Worm (Caenorhabditis elegans) whole organism, L4 larva: Measurements from ENCODE around the gene W01C8.5.
A peak's percentile ranks its signal among the peaks of the same experiment; 100 is the strongest.

ENCODE experiments used
- F10B5.3 ChIP-seq: sonication (generic microtip); optimal IDR thresholded peaks from 2 replicates; lab custom pipeline; 2016; ENCODE audit warnings: mild to moderate bottlenecking, missing genetic modification characterization, missing compliant biosample characterization
- F26F4.8 ChIP-seq: fragments of 200-800 bp; sonication (Bioruptor generic); conservative IDR thresholded peaks from 2 replicates; pipeline ENCODE4 v1.3.6; 2022; ENCODE audit warnings: missing genetic modification characterization, missing compliant biosample characterization
- F44E2.7 ChIP-seq: fragments of 200-800 bp; sonication (Bioruptor generic); IDR thresholded peaks from 2 replicates; pipeline ENCODE4 v2.1.2; 2022; ENCODE audit warnings: missing genetic modification characterization, missing compliant biosample characterization
- R02D3.7 ChIP-seq: fragments of 150-350 bp; sonication (generic microtip); optimal IDR thresholded peaks from 3 replicates; lab custom pipeline; 2014; ENCODE audit warnings: missing biosample characterization, missing genetic modification characterization
- T20F7.1 ChIP-seq: fragments of 200-800 bp; sonication (Bioruptor generic); optimal IDR thresholded peaks from 2 replicates; lab custom pipeline; 2018; ENCODE audit warnings: mild to moderate bottlenecking, missing genetic modification characterization, missing compliant biosample characterization
- Y48G9A.11 ChIP-seq: fragments of 200-800 bp; sonication (Bioruptor generic); IDR thresholded peaks from 2 replicates; pipeline ENCODE4 v1.3.6; 2022; ENCODE audit warnings: missing genetic modification reagents, missing genetic modification characterization, missing compliant biosample characterization
- Y5F2A.4 ChIP-seq: fragments of 200-800 bp; sonication (Bioruptor generic); optimal IDR thresholded peaks from 2 replicates; lab custom pipeline; 2018; ENCODE audit warnings: mild to moderate bottlenecking, missing genetic modification characterization, missing compliant biosample characterization
- Y75B8A.6 ChIP-seq: fragments of 200-800 bp; sonication (Bioruptor generic); IDR thresholded peaks from 2 replicates; pipeline ENCODE4 v1.3.6; 2022; ENCODE audit warnings: missing genetic modification reagents, missing genetic modification characterization, missing compliant biosample characterization
- aha-1 ChIP-seq: fragments of 150-350 bp; peaks from one replicate; lab custom pipeline; 2014; ENCODE audit warnings: missing biosample characterization, missing genetic modification characterization
- arid-1 ChIP-seq: fragments of 200-800 bp; sonication (Bioruptor generic); conservative IDR thresholded peaks from 2 replicates; pipeline ENCODE4 v1.3.6; 2022; ENCODE audit warnings: missing genetic modification reagents, missing genetic modification characterization, missing compliant biosample characterization
- attf-4 ChIP-seq: sonication (generic microtip); optimal IDR thresholded peaks from 3 replicates; lab custom pipeline; 2017; ENCODE audit warnings: missing biosample characterization, missing genetic modification characterization
- ceh-20 ChIP-seq: fragments of 200-800 bp; sonication (Bioruptor generic); IDR thresholded peaks from 2 replicates; pipeline ENCODE4 v1.3.6; 2022; ENCODE audit warnings: missing genetic modification reagents, missing genetic modification characterization, missing compliant biosample characterization
- ceh-32 ChIP-seq: sonication (generic microtip); optimal IDR thresholded peaks from 2 replicates; lab custom pipeline; 2016; ENCODE audit warnings: mild to moderate bottlenecking, missing genetic modification characterization, missing compliant biosample characterization; ENCODE audit not compliant: poor library complexity
- ceh-44 ChIP-seq: fragments of 200-800 bp; sonication (Bioruptor generic); IDR thresholded peaks from 2 replicates; pipeline ENCODE4 v1.3.6; 2022; ENCODE audit warnings: missing genetic modification reagents, missing genetic modification characterization, missing compliant biosample characterization
- ceh-82 ChIP-seq: sonication (generic microtip); optimal IDR thresholded peaks from 2 replicates; lab custom pipeline; 2017; ENCODE audit warnings: missing biosample characterization, missing genetic modification characterization
- ces-1 ChIP-seq: fragments of 150-350 bp; sonication (generic microtip); optimal IDR thresholded peaks from 4 replicates; lab custom pipeline; 2014; ENCODE audit warnings: missing biosample characterization, missing genetic modification reagents, missing genetic modification characterization
- dmd-6 ChIP-seq: fragments of 200-800 bp; sonication (Bioruptor generic); IDR thresholded peaks from 2 replicates; pipeline ENCODE4 v1.3.6; 2022; ENCODE audit warnings: missing genetic modification reagents, missing genetic modification characterization, missing compliant biosample characterization
- dmd-9 ChIP-seq: fragments of 200-800 bp; sonication (Bioruptor generic); IDR thresholded peaks from 2 replicates; pipeline ENCODE4 v1.3.6; 2022; ENCODE audit warnings: missing genetic modification reagents, missing genetic modification characterization, missing compliant biosample characterization
- dve-1 ChIP-seq: sonication (generic microtip); optimal IDR thresholded peaks from 2 replicates; lab custom pipeline; 2017; ENCODE audit warnings: antibody characterized with exemption, mild to moderate bottlenecking, missing genetic modification characterization, missing compliant biosample characterization; ENCODE audit not compliant: insufficient read depth
- fkh-10 ChIP-seq: fragments of 150-350 bp; optimal IDR thresholded peaks from 2 replicates; lab custom pipeline; 2014; ENCODE audit warnings: missing biosample characterization, missing genetic modification reagents, missing genetic modification characterization
- fos-1 ChIP-seq: fragments of 150-350 bp; optimal IDR thresholded peaks from 2 replicates; lab custom pipeline; 2014; ENCODE audit warnings: missing biosample characterization, missing genetic modification characterization
- hif-1 ChIP-seq, 2 experiments: sonication (generic microtip); optimal IDR thresholded peaks; 2 replicates each; lab custom pipeline; 2016 to 2017; ENCODE audit warnings: missing compliant biosample characterization in 2 of 2, missing genetic modification characterization in 2 of 2, missing genetic modification reagents in 2 of 2, missing genotype in 2 of 2, mild to moderate bottlenecking in 1 of 2
- hlh-11 ChIP-seq: fragments of 200-800 bp; sonication (Bioruptor generic); optimal IDR thresholded peaks from 2 replicates; lab custom pipeline; 2018; ENCODE audit warnings: mild to moderate bottlenecking, missing genetic modification characterization, missing compliant biosample characterization
- hmg-1.1 ChIP-seq: fragments of 200-800 bp; sonication (Bioruptor generic); IDR thresholded peaks from 2 replicates; pipeline ENCODE4 v1.3.6; 2022; ENCODE audit warnings: missing genetic modification reagents, missing genetic modification characterization, missing compliant biosample characterization
- jun-1 ChIP-seq: fragments of 150-350 bp; optimal IDR thresholded peaks from 2 replicates; lab custom pipeline; 2014; ENCODE audit warnings: missing biosample characterization, missing genetic modification reagents, missing genetic modification characterization
- lim-7 ChIP-seq: fragments of 200-800 bp; sonication (Bioruptor generic); IDR thresholded peaks from 2 replicates; pipeline ENCODE4 v1.3.6; 2022; ENCODE audit warnings: missing genetic modification characterization, missing compliant biosample characterization
- lin-13 ChIP-seq: fragments of 150-350 bp; optimal IDR thresholded peaks from 2 replicates; lab custom pipeline; 2014; ENCODE audit warnings: missing biosample characterization, missing genetic modification reagents, missing genetic modification characterization
- lin-15B ChIP-seq: fragments of 150-350 bp; sonication (generic microtip); optimal IDR thresholded peaks from 3 replicates; lab custom pipeline; 2014; ENCODE audit warnings: missing biosample characterization, missing genetic modification characterization
- lin-29 ChIP-seq: fragments of 200-800 bp; sonication (Bioruptor generic); IDR thresholded peaks from 2 replicates; pipeline ENCODE4 v1.3.6; 2022; ENCODE audit warnings: missing genetic modification reagents, missing genetic modification characterization, missing compliant biosample characterization
- lir-3 ChIP-seq: sonication (generic microtip); optimal IDR thresholded peaks from 2 replicates; lab custom pipeline; 2016; ENCODE audit warnings: mild to moderate bottlenecking, missing genetic modification characterization, missing compliant biosample characterization
- lsy-2 ChIP-seq, 2 experiments: fragments of 150-350 bp in 1 of 2; sonication (generic microtip) in 1 of 2; optimal IDR thresholded peaks; 2 replicates each; lab custom pipeline; 2014 to 2017; ENCODE audit warnings: missing biosample characterization in 2 of 2, missing genetic modification characterization in 2 of 2
- madf-9 ChIP-seq: fragments of 200-800 bp; sonication (Bioruptor generic); conservative IDR thresholded peaks from 2 replicates; pipeline ENCODE4 v1.3.6; 2022; ENCODE audit warnings: missing genetic modification reagents, missing genetic modification characterization, missing compliant biosample characterization
- mdl-1 ChIP-seq, 2 experiments: fragments of 150-350 bp in 1 of 2; sonication (generic microtip) in 1 of 2; optimal IDR thresholded peaks; 2 replicates each; lab custom pipeline; 2014 to 2017; ENCODE audit warnings: missing biosample characterization in 2 of 2, missing genetic modification characterization in 2 of 2
- mdt-29 ChIP-seq: fragments of 200-800 bp; sonication (Bioruptor generic); IDR thresholded peaks from 2 replicates; pipeline ENCODE4 v1.3.6; 2022; ENCODE audit warnings: missing genetic modification reagents, missing genetic modification characterization, missing compliant biosample characterization
- mep-1 ChIP-seq: fragments of 150-350 bp; sonication (generic microtip); optimal IDR thresholded peaks from 3 replicates; lab custom pipeline; 2014; ENCODE audit warnings: missing biosample characterization, missing genetic modification characterization
- mxl-2 ChIP-seq: fragments of 200-800 bp; sonication (Bioruptor generic); conservative IDR thresholded peaks from 2 replicates; pipeline ENCODE4 v1.3.6; 2022; ENCODE audit warnings: missing genetic modification reagents, missing genetic modification characterization, missing compliant biosample characterization
- nhr-237 ChIP-seq: sonication (generic microtip); optimal IDR thresholded peaks from 2 replicates; lab custom pipeline; 2017; ENCODE audit warnings: missing biosample characterization, missing genetic modification characterization
- nhr-25 ChIP-seq: sonication (generic microtip); optimal IDR thresholded peaks from 2 replicates; lab custom pipeline; 2017; ENCODE audit warnings: missing genetic modification characterization, mild to moderate bottlenecking, missing compliant biosample characterization, antibody characterized with exemption, moderate library complexity, borderline replicate concordance; ENCODE audit not compliant: insufficient read depth
- nhr-28 ChIP-seq: fragments of 150-350 bp; optimal IDR thresholded peaks from 2 replicates; lab custom pipeline; 2014; ENCODE audit warnings: missing biosample characterization, missing genetic modification characterization
- nhr-41 ChIP-seq: fragments of 200-800 bp; sonication (Bioruptor generic); IDR thresholded peaks from 2 replicates; pipeline ENCODE4 v1.3.6; 2022; ENCODE audit warnings: missing genetic modification reagents, missing genetic modification characterization, missing compliant biosample characterization
- nhr-77 ChIP-seq: fragments of 150-350 bp; optimal IDR thresholded peaks from 2 replicates; lab custom pipeline; 2014; ENCODE audit warnings: missing biosample characterization, missing genetic modification characterization
- rbr-2 ChIP-seq: sonication (generic microtip); optimal IDR thresholded peaks from 2 replicates; lab custom pipeline; 2016; ENCODE audit warnings: missing genotype, missing genetic modification characterization, missing compliant biosample characterization
- sdz-12 ChIP-seq: fragments of 200-800 bp; sonication (Bioruptor generic); optimal IDR thresholded peaks from 2 replicates; lab custom pipeline; 2018; ENCODE audit warnings: mild to moderate bottlenecking, missing genetic modification characterization, missing compliant biosample characterization
- set-16 ChIP-seq: fragments of 200-800 bp; sonication (Bioruptor generic); IDR thresholded peaks from 2 replicates; pipeline ENCODE4 v1.3.6; 2022; ENCODE audit warnings: missing genetic modification reagents, missing genetic modification characterization, missing compliant biosample characterization
- snpc-1.2 ChIP-seq: fragments of 200-800 bp; sonication (Bioruptor generic); IDR thresholded peaks from 2 replicates; pipeline ENCODE4 v1.3.6; 2022; ENCODE audit warnings: missing genetic modification reagents, missing genetic modification characterization, missing compliant biosample characterization
- spr-1 ChIP-seq: sonication (generic microtip); optimal IDR thresholded peaks from 2 replicates; lab custom pipeline; 2016; ENCODE audit warnings: mild to moderate bottlenecking, missing genetic modification characterization, missing compliant biosample characterization
- spr-3 ChIP-seq: fragments of 200-800 bp; sonication (Bioruptor generic); optimal IDR thresholded peaks from 2 replicates; lab custom pipeline; 2018; ENCODE audit warnings: mild to moderate bottlenecking, missing genetic modification characterization, missing compliant biosample characterization
- unc-130 ChIP-seq: sonication (generic microtip); optimal IDR thresholded peaks from 2 replicates; lab custom pipeline; 2016; ENCODE audit warnings: missing genetic modification reagents, missing genetic modification characterization, missing compliant biosample characterization
- unc-62 ChIP-seq, 3 experiments: fragments of 150-350 bp in 1 of 3; sonication (generic microtip); optimal IDR thresholded peaks in 2 of 3; peaks in 1 of 3; 1 replicate in 1 of 3; 2 replicates in 2 of 3; lab custom pipeline; 2014 to 2017; ENCODE audit warnings: missing biosample characterization in 3 of 3, missing genetic modification characterization in 3 of 3, missing genetic modification reagents in 3 of 3, missing genotype in 1 of 3
- ztf-7 ChIP-seq: fragments of 150-350 bp; optimal IDR thresholded peaks from 2 replicates; lab custom pipeline; 2014; ENCODE audit warnings: missing biosample characterization, missing genetic modification characterization

W01C8.5 gene

DNA sequence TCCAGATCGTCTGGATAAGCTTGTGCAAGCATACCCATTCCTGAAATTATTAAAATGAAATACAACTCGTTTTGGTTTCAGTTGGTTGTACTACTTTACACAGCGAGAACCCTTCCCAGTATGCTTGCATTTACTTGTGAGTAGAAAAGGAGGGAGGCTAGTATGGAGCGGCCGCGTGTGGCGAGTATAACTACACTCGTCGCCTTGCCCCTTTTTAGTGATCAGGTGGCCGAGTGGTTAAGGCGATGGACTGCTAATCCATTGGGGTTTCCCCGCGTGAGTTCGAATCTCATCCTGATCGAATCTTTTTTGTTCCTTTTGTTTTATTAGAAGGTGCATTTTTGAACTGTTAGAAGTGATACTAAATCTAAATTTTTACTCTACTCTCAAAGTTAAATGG is 10.7 kb upstream of the W01C8.5 start (continued):
- no peak for TF ChIP-seq fkh-10
- TF ChIP-seq snpc-1.2 (GFP tag; lab: Robert Waterston, UW) = peak; percentile 89
- TF ChIP-seq nhr-41 (GFP tag; lab: Robert Waterston, UW) = peak; percentile 77; the same call in 1 of the 2 replicates
- peak in 1 of 2 experiments; percentile 35 for TF ChIP-seq hif-1 (tag; optimal IDR thresholded peaks at IDR 0.05; lab: Kevin White, UChicago)
- peak; percentile 78 for TF ChIP-seq F26F4.8 (GFP tag; lab: Robert Waterston, UW)
- no peak for TF ChIP-seq T20F7.1 (GFP tag; lab: Kevin White, UChicago)
- no peak for TF ChIP-seq nhr-77 (tag; lab: Kevin White, UChicago)
- TF ChIP-seq unc-130 = peak; percentile 69
- TF ChIP-seq lim-7 (GFP tag; lab: Robert Waterston, UW) = peak; percentile 94
- peak; percentile 43 for TF ChIP-seq spr-3
- TF ChIP-seq ceh-32 (tag; lab: Kevin White, UChicago) = no peak
- TF ChIP-seq Y48G9A.11 (GFP tag; lab: Robert Waterston, UW) = peak; percentile 82
- peak; percentile 70 for TF ChIP-seq F10B5.3 (tag; lab: Kevin White, UChicago)
- no peak for TF ChIP-seq lin-15B
- TF ChIP-seq aha-1 = peak; percentile 73
- TF ChIP-seq mep-1 (tag; lab: Kevin White, UChicago) = peak; percentile 69
- TF ChIP-seq lsy-2 (tag; optimal IDR thresholded peaks at IDR 0.05; lab: Kevin White, UChicago) = no peak
- TF ChIP-seq dmd-9 (GFP tag; lab: Robert Waterston, UW) = peak; percentile 75; the same call in 1 of the 2 replicates
- TF ChIP-seq Y75B8A.6 (GFP tag; lab: Robert Waterston, UW) = 0 out of 2 replicates have a peak, but pooled peaks have one; percentile 19
- TF ChIP-seq Y5F2A.4 (GFP tag; lab: Kevin White, UChicago) = peak; percentile 68
- peak; percentile 47 for TF ChIP-seq ztf-7 (tag; lab: Kevin White, UChicago)
- no peak for TF ChIP-seq sdz-12 (GFP tag; lab: Kevin White, UChicago)
- no peak for TF ChIP-seq R02D3.7
- peak; percentile 42 for TF ChIP-seq dve-1 (tag; lab: Kevin White, UChicago)
- peak; percentile 82 for TF ChIP-seq ceh-20 (GFP tag; lab: Robert Waterston, UW)
- TF ChIP-seq ceh-44 (GFP tag; lab: Robert Waterston, UW) = peak; percentile 69; the same call in 1 of the 2 replicates
- TF ChIP-seq F44E2.7 (GFP tag; lab: Robert Waterston, UW) = peak; percentile 92
- no peak; the same call in 1 of the 2 replicates for TF ChIP-seq set-16 (GFP tag; lab: Robert Waterston, UW)
- TF ChIP-seq mdt-29 (GFP tag; lab: Robert Waterston, UW) = peak; percentile 78
- peak; percentile 84 for TF ChIP-seq madf-9
- TF ChIP-seq lir-3 = peak; percentile 65
- TF ChIP-seq hlh-11 (tag; lab: Kevin White, UChicago) = peak; percentile 51
- TF ChIP-seq mdl-1 (tag; optimal IDR thresholded peaks at IDR 0.05; lab: Kevin White, UChicago) = peak in 1 of 2 experiments; percentile 3
- no peak for TF ChIP-seq nhr-25 (tag; lab: Kevin White, UChicago)
- no peak for TF ChIP-seq nhr-237 (tag; lab: Kevin White, UChicago)
- TF ChIP-seq spr-1 (tag; lab: Kevin White, UChicago) = peak; percentile 61
- 0 out of 2 replicates have a peak, but pooled peaks have one; percentile 50 for TF ChIP-seq lin-29 (GFP tag; lab: Robert Waterston, UW)
- no peak for TF ChIP-seq ces-1 (GFP tag; lab: Kevin White, UChicago)
- peak; percentile 58; the same call in 1 of the 2 replicates for TF ChIP-seq dmd-6 (GFP tag; lab: Robert Waterston, UW)
- TF ChIP-seq rbr-2 (tag; lab: Kevin White, UChicago) = peak; percentile 64
- no peak for TF ChIP-seq attf-4 (tag; lab: Kevin White, UChicago)
- TF ChIP-seq lin-13 (GFP tag; lab: Kevin White, UChicago) = no peak
- no peak for TF ChIP-seq fos-1
- peak; percentile 20 for TF ChIP-seq nhr-28
- TF ChIP-seq mxl-2 (GFP tag; lab: Robert Waterston, UW) = no peak
- TF ChIP-seq arid-1 (GFP tag; lab: Robert Waterston, UW) = peak; percentile 93
- no peak for TF ChIP-seq unc-62 (GFP tag; optimal IDR thresholded peaks at IDR 0.05 in 1 of 2; lab: Kevin White, UChicago)
- no peak for TF ChIP-seq unc-62 (tag; optimal IDR thresholded peaks at IDR 0.05; lab: Kevin White, UChicago)
- peak; percentile 95 for TF ChIP-seq hmg-1.1 (GFP tag; lab: Robert Waterston, UW)
- no peak for TF ChIP-seq jun-1 (tag; lab: Kevin White, UChicago)
- TF ChIP-seq ceh-82 (tag; lab: Kevin White, UChicago) = no peak
